Fruit fly (Drosophila melanogaster) whole organism: ENCODE results near the gene CG2656.

Experiments
- CG8478 ChIP-seq: fragments of >200 bp; optimal IDR thresholded peaks from 2 replicates; lab custom pipeline; 2018; ENCODE audit warnings: inconsistent platforms
- Dll ChIP-seq: fragments of >200 bp; optimal IDR thresholded peaks from 2 replicates; lab custom pipeline; 2017
- EcR ChIP-seq, 2 experiments: fragments of >200 bp; optimal IDR thresholded peaks; 2 replicates each; lab custom pipeline; 2017; ENCODE audit warnings: missing biosample characterization in 2 of 2, missing genetic modification characterization in 2 of 2, missing genetic modification reagents in 2 of 2
- pan ChIP-seq: fragments of >200 bp; optimal IDR thresholded peaks from 2 replicates; lab custom pipeline; 2017
- psq ChIP-seq: fragments of >200 bp; optimal IDR thresholded peaks from 2 replicates; lab custom pipeline; 2017
- usp ChIP-seq: fragments of >200 bp; optimal IDR thresholded peaks from 2 replicates; lab custom pipeline; 2017; ENCODE audit warnings: missing biosample characterization, missing genetic modification characterization, mixed read lengths

CG2656 gene

DNA sequence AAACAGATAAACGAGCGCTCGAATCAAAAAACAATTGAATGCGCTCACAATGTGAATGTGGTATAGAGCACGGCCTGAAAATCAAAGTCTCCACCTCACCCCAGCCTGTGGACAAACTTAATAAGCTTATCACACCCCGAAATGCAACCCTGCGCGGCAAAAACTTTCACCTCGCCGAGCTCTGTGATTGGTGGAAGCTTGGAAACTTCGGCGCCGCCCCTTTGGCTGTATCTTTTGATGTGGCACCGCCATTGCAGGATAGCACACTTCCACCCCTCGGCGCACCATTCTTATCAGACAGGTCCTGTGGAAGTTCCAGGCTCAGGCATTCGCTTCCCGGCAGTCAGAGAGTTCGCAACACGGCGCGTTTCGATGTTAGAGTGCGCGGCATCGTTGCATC, 8.6 kb upstream of the CG2656 start, which contains the start of gene Fer1:
Gene Fer1 (plus strand): TSS at position 326 of the 400 bp plus-strand sequence.
- TF ChIP-seq pan (lab: Kevin White, UChicago) (no peak), psq (lab: Kevin White, UChicago) (no peak), usp (no peak), Dll (lab: Kevin White, UChicago) (no peak), CG8478 (no peak), EcR (GFP tag; optimal IDR thresholded peaks at IDR 0.05; lab: Kevin White, UChicago) (no peak)

DNA sequence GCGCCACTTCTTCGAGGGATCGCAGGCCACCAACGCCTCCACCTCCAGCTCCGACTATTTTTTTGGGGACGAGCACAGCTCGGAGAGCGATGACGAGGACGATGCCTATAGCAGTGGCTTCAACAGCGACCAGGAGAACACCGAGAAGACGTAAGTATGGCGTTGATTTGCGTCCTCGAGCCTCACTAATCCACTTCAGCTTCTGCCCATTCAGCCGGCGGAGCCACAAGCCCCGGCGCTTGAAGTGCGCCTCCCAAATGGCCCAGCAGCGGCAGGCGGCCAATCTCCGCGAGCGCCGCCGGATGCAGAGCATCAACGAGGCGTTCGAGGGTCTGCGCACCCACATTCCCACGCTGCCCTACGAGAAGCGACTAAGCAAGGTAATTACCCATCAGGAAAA, 7.3 kb upstream of the CG2656 start:
- TF ChIP-seq pan (lab: Kevin White, UChicago) (no peak), Dll (lab: Kevin White, UChicago) (no peak), EcR (GFP tag; optimal IDR thresholded peaks at IDR 0.05; lab: Kevin White, UChicago) (no peak), psq (lab: Kevin White, UChicago) (no peak), CG8478 (no peak), usp (no peak)

DNA sequence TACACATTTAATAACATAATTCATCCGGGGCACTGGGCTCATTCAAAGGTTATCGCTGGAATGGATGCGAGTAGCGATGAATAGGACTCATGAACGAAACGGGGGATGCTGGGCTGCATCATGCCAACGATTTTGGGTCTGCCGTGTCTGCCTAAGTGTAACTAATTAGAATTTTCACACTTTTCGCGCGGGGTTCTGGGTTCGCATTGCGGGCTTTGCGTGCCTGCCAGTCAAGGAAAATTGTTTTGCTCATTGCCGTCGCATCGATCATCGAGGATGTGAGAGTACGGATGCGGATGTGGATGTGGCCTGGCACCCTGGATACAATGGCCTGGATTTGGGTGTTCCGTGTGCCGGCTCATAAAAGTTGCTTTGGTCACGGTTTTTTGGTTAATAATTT, 6.5 kb upstream of the CG2656 start:
- no peak for TF ChIP-seq usp
- TF ChIP-seq CG8478: no peak
- TF ChIP-seq pan (lab: Kevin White, UChicago): no peak
- TF ChIP-seq Dll (lab: Kevin White, UChicago): no peak
- no peak for TF ChIP-seq psq (lab: Kevin White, UChicago)
- TF ChIP-seq EcR (GFP tag; optimal IDR thresholded peaks at IDR 0.05; lab: Kevin White, UChicago): no peak

DNA sequence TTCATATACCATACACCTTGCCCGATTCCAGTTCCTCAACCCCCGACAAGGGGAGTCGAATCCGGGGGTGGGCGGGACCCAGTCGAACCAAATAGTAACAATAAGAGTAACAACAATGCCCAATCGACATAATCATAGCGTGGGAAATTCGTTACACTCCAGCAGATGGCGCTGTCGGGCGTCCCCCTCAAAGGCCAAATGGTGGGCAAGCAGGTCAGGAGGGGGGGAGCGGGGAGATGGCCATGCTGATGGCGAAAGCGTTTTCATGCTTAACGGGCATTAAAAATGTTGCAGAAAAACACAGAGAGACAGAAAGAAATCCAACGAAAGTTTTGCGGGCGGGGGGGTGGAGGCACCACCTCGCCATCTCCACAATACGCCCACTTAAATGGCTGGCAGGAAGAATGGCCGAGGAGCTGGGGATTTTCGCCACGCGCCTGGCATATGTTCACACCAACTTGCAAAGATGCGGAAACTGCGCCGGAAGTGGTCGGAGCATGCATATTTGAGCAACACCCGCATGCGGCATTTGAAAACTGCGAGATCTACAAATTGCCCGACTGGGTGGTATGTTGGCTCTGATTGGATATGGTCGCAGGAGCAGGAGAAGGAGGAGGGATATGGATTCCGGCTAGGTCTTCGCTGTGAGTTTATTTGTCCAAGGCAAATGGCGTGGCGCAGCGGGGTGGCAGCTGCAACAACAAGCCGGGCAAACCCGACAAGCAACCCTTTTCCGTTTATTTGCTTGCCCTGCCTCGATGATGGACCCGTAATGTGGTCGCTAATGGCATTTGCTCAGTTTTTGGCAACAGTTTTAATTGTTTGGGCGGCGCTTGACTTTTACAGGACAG, 5.1 kb upstream of the CG2656 start:
- TF ChIP-seq pan (lab: Kevin White, UChicago) (no peak), EcR (GFP tag; optimal IDR thresholded peaks at IDR 0.05; lab: Kevin White, UChicago) (no peak), usp (no peak), Dll (lab: Kevin White, UChicago) (no peak), psq (lab: Kevin White, UChicago) (no peak), CG8478 (no peak)

DNA sequence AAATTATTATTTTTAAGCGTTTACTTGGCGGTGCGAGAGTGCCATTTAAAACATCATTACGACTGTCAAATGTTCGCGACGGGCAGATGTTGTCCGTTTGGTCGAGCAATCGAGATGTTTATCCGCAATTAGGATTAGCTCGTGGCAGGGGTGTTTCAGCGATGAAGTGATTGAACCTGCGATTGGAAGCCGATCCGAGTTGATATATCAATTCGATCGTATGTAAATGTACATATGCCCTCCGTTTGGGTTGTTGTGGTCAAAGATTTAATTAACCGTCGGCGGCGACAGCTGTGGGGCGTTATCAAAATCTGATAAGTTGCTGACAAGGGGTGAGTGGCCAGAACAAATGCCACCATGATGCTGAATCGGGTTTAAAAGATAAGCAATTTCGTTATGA, 1.9 kb upstream of the CG2656 start:
- no peak for TF ChIP-seq EcR (GFP tag; optimal IDR thresholded peaks at IDR 0.05; lab: Kevin White, UChicago)
- no peak for TF ChIP-seq Dll (lab: Kevin White, UChicago)

DNA sequence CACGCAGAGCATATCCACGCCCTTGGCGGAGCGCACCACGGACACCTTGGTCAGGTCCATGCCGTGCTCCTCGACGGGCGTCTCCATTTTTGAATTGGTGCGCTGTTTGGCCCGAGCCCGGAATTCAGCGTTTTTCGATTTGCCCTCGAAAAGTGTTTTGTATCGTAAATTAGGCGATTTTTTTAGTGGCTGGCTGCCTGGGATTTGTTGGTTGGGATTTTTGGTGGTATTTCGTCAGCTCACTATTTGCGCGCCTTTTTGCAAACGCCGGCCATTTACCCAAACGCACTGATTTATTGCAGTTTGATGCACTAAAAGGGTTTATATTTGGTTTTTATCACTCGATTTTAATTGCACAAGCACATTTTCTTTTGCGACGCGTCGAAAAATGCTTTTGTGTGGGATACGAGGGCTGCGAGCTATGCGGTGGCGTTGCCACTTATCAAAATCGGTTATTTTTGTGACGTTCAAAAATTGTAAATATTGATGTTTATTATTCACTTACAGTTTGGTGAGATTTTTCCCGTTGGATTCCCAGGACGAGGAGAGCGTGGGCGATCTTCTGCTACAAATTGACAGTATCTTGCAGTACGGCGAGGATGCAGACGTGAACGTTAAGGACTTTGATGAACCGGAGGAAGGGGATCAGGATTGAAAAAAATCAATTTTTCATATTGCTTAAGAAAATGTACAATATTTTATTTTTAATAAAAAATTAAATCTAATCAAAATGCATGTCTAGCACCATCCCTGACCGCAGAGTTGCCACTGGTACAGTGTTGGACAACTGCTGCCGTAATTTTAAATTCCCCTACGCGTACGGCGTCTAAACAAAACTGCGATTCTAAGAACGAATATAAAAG, 6.3 kb downstream of the CG2656 start, which contains the start of the genes gfzf and Sas-4:
Gene gfzf (minus strand): TSS at position 425 of the 863 bp plus-strand sequence.
Gene Sas-4 (plus strand): TSS at position 824 of the 863 bp plus-strand sequence.
- no peak for TF ChIP-seq usp
- TF ChIP-seq pan (lab: Kevin White, UChicago): no peak
- no peak for TF ChIP-seq CG8478

DNA sequence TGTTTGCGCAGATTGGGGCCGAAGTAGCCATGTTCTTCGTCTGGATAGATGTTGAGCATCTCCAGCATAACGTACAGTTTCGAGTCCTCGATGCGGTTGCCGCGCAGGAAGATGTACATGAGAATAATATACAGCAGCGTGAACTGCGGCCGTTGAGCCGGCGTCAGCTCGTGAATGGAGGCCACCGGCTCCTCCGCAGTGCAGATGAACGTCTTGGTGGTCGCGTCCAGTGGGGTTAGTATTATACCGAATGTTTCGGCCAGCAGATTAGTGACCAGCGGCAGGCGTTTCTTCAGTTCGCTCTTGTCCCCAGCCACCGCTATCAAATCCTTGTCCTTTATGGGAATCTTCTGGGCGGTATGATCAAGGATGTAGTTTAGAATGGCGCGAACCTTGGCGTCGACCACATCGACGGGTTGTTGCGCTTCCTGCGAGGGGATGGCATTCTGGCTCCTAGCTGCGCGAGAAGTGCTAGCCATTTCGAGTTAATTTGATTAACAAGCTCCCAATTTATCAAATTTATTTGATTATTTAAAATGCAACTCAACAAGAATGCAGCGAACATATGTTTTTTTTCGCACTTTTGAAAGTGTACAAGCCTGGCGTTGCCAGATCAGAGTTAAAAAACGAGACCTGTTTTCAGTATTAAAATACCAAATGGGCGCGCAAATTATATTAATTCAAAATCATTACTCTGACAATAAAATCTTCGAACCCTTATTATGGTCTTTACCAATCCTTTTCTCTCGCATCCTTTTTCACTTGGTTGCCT, 10.2 kb downstream of the CG2656 start, which contains the start of gene MAGE:
Gene MAGE (minus strand): TSS at position 595 of the 772 bp plus-strand sequence.
- TF ChIP-seq pan (lab: Kevin White, UChicago) (no peak), Dll (lab: Kevin White, UChicago) (no peak), EcR (GFP tag; optimal IDR thresholded peaks at IDR 0.05; lab: Kevin White, UChicago) (no peak), usp (no peak), psq (lab: Kevin White, UChicago) (no peak), CG8478 (no peak)

DNA sequence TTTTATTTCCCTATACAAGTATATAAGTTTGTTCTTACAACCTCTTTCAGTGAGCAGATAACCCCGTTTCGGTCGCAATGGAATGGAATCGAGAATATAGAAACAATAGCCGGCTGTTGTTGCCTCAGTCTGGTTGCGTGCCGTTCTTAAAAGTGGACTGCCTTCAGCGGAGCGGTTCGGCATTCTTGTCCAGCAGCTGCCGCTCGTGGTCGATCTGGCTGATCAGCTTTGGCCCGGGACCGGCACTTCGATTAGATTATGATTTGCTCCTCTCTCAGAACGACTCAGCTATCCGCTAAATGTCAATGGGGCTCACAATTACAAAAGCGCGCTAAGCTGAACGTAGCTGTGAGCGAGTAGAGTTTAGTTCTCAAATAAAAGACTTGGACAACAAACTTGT, 12.6 kb downstream of the CG2656 start:
- TF ChIP-seq psq (lab: Kevin White, UChicago): no peak
- TF ChIP-seq EcR (GFP tag; optimal IDR thresholded peaks at IDR 0.05; lab: Kevin White, UChicago): no peak
- no peak for TF ChIP-seq usp
- no peak for TF ChIP-seq pan (lab: Kevin White, UChicago)
- TF ChIP-seq Dll (lab: Kevin White, UChicago): no peak
- no peak for TF ChIP-seq CG8478

DNA sequence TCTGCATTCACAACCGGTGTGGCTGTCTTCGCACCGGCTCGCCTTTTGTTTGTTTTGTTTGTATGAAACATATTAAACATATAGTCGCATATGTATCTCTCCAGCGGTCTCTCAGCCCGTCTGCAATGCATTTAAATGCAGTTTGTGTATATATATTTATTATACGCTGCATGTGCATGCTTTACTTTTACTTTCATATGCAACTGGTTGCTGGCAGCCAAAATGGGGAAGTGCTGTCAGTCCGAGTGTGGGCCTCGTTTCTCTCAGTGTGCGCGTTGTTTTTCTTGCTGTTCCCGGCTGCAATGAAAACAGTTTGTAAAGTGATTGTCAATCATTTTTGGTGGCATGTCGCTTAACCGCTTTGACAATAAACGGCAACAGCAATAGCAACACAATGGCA, 15.1 kb downstream of the CG2656 start:
- TF ChIP-seq EcR (GFP tag; optimal IDR thresholded peaks at IDR 0.05; lab: Kevin White, UChicago): no peak
- no peak for TF ChIP-seq Dll (lab: Kevin White, UChicago)
- TF ChIP-seq usp: no peak
- no peak for TF ChIP-seq psq (lab: Kevin White, UChicago)
- TF ChIP-seq CG8478: no peak
- no peak for TF ChIP-seq pan (lab: Kevin White, UChicago)

DNA sequence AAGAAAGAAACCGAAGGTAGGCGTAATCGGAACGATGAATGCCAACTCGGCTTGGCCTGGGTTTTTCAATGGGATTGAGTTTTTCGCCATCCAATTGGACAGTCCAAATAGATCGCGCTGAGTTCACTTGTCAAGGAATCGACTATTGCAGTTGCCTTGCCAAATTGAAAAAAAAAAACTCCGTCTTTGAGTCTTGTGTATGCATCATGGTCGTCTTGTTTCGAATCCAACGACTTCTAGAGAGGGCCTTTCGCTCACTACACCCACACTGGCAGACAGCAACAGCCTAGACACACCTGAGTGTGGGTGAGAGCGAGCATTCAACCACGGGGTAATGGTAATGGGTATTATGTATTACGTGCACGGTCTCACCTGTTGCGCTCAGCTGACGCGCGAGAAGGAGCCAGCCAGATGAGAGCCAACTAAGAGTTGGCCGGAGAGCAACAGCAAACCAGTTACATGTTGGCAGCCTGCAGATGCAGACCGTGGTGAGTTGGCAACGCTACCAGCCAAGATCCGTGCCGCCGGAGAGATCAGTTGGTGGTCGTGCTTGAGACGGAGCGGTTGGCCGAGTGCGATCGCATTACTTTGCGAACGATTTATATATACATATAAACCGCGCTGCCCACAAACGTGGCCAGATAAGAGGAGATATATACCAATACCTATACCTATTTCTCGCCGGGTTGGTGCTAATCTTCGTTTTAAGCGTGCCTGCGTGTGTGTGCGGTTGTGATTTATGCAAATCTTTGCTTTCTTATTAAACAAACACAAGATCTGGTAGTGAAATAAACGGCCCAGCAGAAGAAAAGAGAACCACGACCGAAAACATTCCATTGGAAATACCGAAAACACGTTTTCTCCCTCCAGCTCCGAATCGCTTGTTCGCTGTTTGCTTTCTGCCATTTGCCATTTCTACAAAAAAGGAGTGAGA, 18.1 kb downstream of the CG2656 start, which contains the start of gene sas:
Gene sas (plus strand): TSS at position 453 of the 934 bp plus-strand sequence.
- no peak for TF ChIP-seq pan (lab: Kevin White, UChicago)
- peak in 1 of 2 experiments; percentile 64 for TF ChIP-seq EcR (GFP tag; optimal IDR thresholded peaks at IDR 0.05; lab: Kevin White, UChicago)
- peak; percentile 69 for TF ChIP-seq Dll (lab: Kevin White, UChicago)
